Worm (Caenorhabditis elegans) whole organism, midembryonic: Measurements from ENCODE around the gene tat-1.

Source experiments
- T22C8.4 ChIP-seq: fragments of 200-800 bp; sonication (Bioruptor generic); IDR thresholded peaks from 2 replicates; pipeline ENCODE4 v1.3.6; 2022; ENCODE audit warnings: missing genetic modification characterization, missing compliant biosample characterization
- med-1 ChIP-seq: sonication (generic microtip); optimal IDR thresholded peaks from 2 replicates; lab custom pipeline; 2017; ENCODE audit warnings: missing genetic modification characterization, mild to moderate bottlenecking, missing compliant biosample characterization, antibody characterized with exemption, missing genetic modification reagents; ENCODE audit not compliant: insufficient read depth
- tab-1 ChIP-seq: fragments of 200-800 bp; sonication (Bioruptor generic); IDR thresholded peaks from 2 replicates; pipeline ENCODE4 v1.3.6; 2022; ENCODE audit warnings: missing genetic modification characterization, missing compliant biosample characterization
- ztf-29 ChIP-seq: fragments of 200-800 bp; sonication (Bioruptor generic); IDR thresholded peaks from 2 replicates; pipeline ENCODE4 v1.3.6; 2022; ENCODE audit warnings: missing genetic modification reagents, missing genetic modification characterization, missing compliant biosample characterization

DNA sequence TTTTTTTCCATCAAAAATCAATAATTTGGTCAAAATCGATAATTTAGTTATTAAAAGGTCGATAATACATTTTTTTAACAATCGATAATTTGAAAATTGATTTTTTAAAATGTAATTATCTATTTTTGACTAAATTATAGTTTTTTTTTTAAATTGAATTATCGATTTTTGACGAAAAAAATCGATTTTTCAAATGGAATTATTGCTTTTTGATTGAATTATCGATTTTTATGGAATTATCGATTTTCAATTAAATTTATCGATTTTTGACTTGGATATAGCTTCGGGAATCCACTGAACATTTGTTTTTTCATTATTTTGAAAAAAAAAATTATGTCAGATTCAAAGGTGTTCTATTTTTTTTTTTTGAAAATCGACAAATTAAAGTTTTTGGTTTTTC, 11.2 kb downstream of the tat-1 start:
- no peak for TF ChIP-seq med-1 (GFP tag; lab: Kevin White, UChicago)
- no peak for TF ChIP-seq tab-1 (GFP tag; lab: Robert Waterston, UW)
- peak; percentile 70 for TF ChIP-seq T22C8.4 (GFP tag; lab: Robert Waterston, UW)
- no peak for TF ChIP-seq ztf-29 (GFP tag; lab: Robert Waterston, UW)
